Worm (Caenorhabditis elegans): ENCODE data around the gene pde-3.

pde-3 gene

DNA sequence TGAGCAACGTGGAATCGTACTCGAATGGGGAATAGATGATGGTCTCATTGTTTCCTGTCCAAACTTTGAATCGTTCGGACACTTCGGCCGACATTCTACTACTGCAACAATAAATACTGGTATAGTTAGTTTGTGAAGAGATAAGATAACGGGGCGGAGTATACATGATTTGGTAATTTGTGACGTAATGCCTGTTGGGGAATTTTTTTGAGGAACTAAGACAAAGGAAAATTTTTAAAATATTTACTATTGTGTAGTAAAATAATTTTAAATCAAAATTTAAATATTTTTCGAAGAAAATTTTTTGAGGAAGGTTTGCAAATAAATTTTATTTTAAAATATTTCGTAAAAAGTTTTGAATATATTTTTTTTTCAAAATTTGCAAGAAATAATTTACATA, 44.5 kb downstream of the pde-3 start, which contains the start of gene elo-9:
Gene elo-9 (minus strand): TSS at position 101 of the 400 bp plus-strand sequence.
- TF ChIP-seq pat-9 (tag; optimal IDR thresholded peaks at IDR 0.05) (no peak), elt-2 (tag; optimal IDR thresholded peaks at IDR 0.05) (peak; percentile 17)

DNA sequence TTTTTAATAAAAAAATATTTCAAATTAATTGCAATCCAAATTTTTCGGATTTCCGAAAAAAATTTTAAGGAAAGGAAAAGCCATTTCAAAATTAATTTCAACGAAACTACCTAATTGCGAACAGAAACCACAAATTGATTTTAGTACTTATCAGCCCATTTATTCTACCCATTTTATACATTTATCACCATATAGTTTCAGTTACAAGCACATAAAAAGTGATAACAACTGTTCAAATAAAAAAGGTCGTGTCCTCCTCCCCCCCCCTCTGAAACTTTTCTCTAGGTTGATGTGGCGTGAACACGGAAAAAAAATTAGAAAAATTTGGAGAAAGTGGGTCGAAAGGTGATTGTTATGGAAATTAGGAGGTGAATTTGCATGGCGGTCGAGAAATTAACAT, 45.4 kb downstream of the pde-3 start:
- no peak for TF ChIP-seq ceh-14 (tag; optimal IDR thresholded peaks at IDR 0.05)
- no peak for TF ChIP-seq ztf-16 (tag; optimal IDR thresholded peaks at IDR 0.05)
- TF ChIP-seq elt-4 (tag; optimal IDR thresholded peaks at IDR 0.05): no peak
- no peak for TF ChIP-seq nfya-1 (tag; optimal IDR thresholded peaks at IDR 0.05)
- TF ChIP-seq elt-2 (tag; optimal IDR thresholded peaks at IDR 0.05): peak; percentile 62

DNA sequence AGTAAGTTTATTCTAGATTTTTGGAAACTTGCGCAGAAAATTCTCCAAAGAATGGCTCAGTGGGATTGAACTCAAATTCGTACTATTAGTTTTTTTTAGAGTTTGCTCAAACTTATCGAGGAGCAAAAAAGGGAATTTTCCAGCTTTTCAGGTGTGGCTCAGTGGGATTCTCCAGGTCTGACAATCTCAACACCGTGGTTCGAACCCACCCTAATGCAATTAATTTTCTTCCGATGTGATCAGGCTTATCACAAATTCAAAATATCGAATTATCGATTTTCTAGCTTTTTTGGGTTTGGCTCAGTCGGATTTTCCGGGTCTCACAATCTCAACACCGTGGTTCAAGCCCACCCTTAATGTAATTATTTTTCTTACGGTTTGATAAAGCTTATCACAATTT, 46.9 kb downstream of the pde-3 start:
- no peak for TF ChIP-seq K02D7.2 (tag; optimal IDR thresholded peaks at IDR 0.05)
- TF ChIP-seq tbx-7 (tag; optimal IDR thresholded peaks at IDR 0.05): no peak
- TF ChIP-seq ceh-31 (tag; optimal IDR thresholded peaks at IDR 0.05): no peak
- no peak for TF ChIP-seq pat-9 (tag; optimal IDR thresholded peaks at IDR 0.05)
- TF ChIP-seq lin-11 (tag; optimal IDR thresholded peaks at IDR 0.05): no peak
- no peak for TF ChIP-seq fkh-10 (GFP tag; optimal IDR thresholded peaks at IDR 0.05)
- TF ChIP-seq elt-2 (tag; optimal IDR thresholded peaks at IDR 0.05): no peak
- TF ChIP-seq zip-5 (tag; optimal IDR thresholded peaks at IDR 0.05): no peak
- TF ChIP-seq npax-4 (tag; optimal IDR thresholded peaks at IDR 0.05): no peak
- TF ChIP-seq ceh-19 (GFP tag; optimal IDR thresholded peaks at IDR 0.05): no peak

DNA sequence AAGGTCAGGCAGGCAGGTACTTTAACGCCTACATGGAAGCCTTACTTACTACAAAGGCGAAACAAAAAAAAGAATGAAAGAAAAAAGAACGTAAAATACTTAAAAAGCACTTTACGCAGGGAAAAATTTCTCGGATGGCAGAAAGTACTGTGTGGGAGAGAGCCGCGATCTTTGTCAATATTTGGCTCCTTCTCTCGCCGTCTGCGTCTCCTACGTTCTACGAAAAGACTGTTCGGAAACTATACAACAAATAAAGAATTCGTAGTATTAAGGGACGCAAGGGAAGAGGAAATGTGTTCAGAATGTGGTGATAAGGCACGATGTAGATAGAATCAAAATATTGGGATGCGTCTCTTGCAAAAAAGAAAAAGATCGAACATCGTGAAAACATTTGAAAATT, 47.6 kb downstream of the pde-3 start:
- TF ChIP-seq hlh-15 (tag; optimal IDR thresholded peaks at IDR 0.05) (no peak), unc-42 (tag; optimal IDR thresholded peaks at IDR 0.05) (no peak), fax-1 (tag; optimal IDR thresholded peaks at IDR 0.05) (no peak), eyg-1 (tag; optimal IDR thresholded peaks at IDR 0.05) (no peak), dmd-4 (tag; optimal IDR thresholded peaks at IDR 0.05; ENCODE audit: borderline replicate concordance) (no peak), mec-3 (tag; optimal IDR thresholded peaks at IDR 0.05; ENCODE audit: borderline replicate concordance) (no peak), ets-4 (tag; optimal IDR thresholded peaks at IDR 0.05) (no peak), hlh-30 (tag; optimal IDR thresholded peaks at IDR 0.05; ENCODE audit: insufficient read depth) (no peak), pha-4 (tag; optimal IDR thresholded peaks at IDR 0.05) (no peak), F13H6.1 (tag; optimal IDR thresholded peaks at IDR 0.05) (no peak), ztf-16 (tag; optimal IDR thresholded peaks at IDR 0.05) (no peak), sox-2 (GFP tag; IDR thresholded peaks at IDR 0.05) (no peak), nfya-1 (tag; optimal IDR thresholded peaks at IDR 0.05) (no peak), ttx-3 (tag; optimal IDR thresholded peaks at IDR 0.05) (no peak), pha-2 (tag; optimal IDR thresholded peaks at IDR 0.05) (no peak), syd-9 (tag; optimal IDR thresholded peaks at IDR 0.05) (no peak), npax-4 (tag; optimal IDR thresholded peaks at IDR 0.05) (no peak)

DNA sequence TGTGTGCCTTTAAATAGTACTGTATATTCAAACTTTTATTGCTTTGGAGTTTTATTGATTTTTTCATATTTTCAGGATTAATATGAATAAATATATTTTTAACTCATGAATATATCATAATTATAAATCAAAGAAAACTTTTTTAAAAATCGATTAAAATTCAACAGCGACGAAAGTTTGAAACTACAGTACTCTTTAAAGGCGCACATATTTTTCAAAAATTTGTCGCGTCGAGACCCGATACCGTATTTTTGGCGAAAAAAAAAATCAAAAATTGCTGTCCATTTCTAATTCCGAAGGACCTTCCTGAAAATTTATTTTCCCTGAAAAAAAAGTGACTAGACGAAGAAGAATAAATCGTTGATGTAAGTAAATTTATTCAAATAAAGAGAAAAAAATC, 48.8 kb downstream of the pde-3 start:
- no peak for TF ChIP-seq unc-55 (GFP tag; optimal IDR thresholded peaks at IDR 0.05)

DNA sequence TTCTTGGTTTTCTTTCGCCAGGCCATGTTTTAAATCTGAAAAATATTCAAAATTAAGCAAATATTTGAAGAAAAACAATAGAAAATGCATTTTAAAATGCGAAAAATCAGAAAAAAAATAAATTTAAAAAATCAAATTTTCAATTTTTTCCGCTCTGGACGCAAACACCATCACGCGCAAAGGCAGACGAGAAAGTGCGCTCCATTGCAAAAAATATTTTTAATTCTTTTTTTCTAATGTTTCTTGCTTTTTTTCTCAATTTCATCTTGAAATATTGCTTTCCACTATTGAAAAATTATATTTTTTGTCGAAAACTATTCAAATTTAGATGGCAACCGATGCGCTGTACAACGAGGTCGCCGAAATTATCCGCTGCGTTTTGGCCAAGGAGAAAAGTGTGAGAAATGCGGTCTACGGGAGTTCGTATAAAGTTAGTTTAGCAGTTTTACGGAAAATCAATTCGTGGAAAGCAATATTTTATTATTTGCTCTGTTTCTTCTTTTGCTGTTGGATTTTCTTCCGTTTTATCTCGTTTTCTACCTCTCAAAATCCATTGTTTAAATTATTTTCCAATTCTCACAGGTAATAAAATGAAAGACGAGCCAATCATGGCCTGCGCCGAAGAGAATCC, 49.9 kb downstream of the pde-3 start, which contains the start of the genes pole-4, nsun-5 and metl-2:
Gene pole-4 (minus strand): TSS at position 35 of the 631 bp plus-strand sequence.
Gene nsun-5 (plus strand): TSS at position 298 of the 631 bp plus-strand sequence.
Gene metl-2 (plus strand): TSS at position 581 of the 631 bp plus-strand sequence.
- peak; percentile 32 for TF ChIP-seq ceh-31 (tag; optimal IDR thresholded peaks at IDR 0.05)
- TF ChIP-seq unc-42 (tag; optimal IDR thresholded peaks at IDR 0.05): peak; percentile 77
- peak; percentile 13 for TF ChIP-seq tbx-2 (tag; optimal IDR thresholded peaks at IDR 0.05)
- peak; percentile 6 for TF ChIP-seq nfya-1 (tag; optimal IDR thresholded peaks at IDR 0.05)
- no peak for TF ChIP-seq K02D7.2 (tag; optimal IDR thresholded peaks at IDR 0.05)
- no peak for TF ChIP-seq lim-6 (tag; optimal IDR thresholded peaks at IDR 0.05)
